Fruit fly (Drosophila melanogaster) whole organism, wandering third instar larva: ENCODE results near the gene tacc.

Experiments used
- Abd-B ChIP-seq: fragments of >200 bp; optimal IDR thresholded peaks from 2 replicates; lab custom pipeline; 2017; ENCODE audit warnings: missing biosample characterization, missing genetic modification characterization
- CG32264 ChIP-seq: fragments of 200-800 bp; sonication (Bioruptor generic); optimal IDR thresholded peaks from 2 replicates; lab custom pipeline; 2016; ENCODE audit warnings: missing biosample characterization, missing genetic modification characterization
- CG9705 ChIP-seq: fragments of 200-800 bp; sonication (Bioruptor generic); optimal IDR thresholded peaks from 2 replicates; lab custom pipeline; 2018; ENCODE audit warnings: missing biosample characterization, mild to moderate bottlenecking, missing genetic modification characterization
- CrebA ChIP-seq: fragments of 200-800 bp; sonication (Bioruptor generic); optimal IDR thresholded peaks from 2 replicates; lab custom pipeline; 2016; ENCODE audit warnings: missing biosample characterization, mild to moderate bottlenecking, missing genetic modification characterization, borderline replicate concordance
- Dfd ChIP-seq: fragments of >200 bp; optimal IDR thresholded peaks from 2 replicates; lab custom pipeline; 2017; ENCODE audit warnings: missing biosample characterization, missing genetic modification characterization
- Dif ChIP-seq: fragments of 200-275, 200-300 bp; sonication (Bioruptor generic); optimal IDR thresholded peaks from 2 replicates; lab custom pipeline; 2018; ENCODE audit warnings: missing biosample characterization, missing genetic modification characterization; ENCODE audit not compliant: partially characterized antibody
- GATAd ChIP-seq: sonication (Bioruptor generic); optimal IDR thresholded peaks from 2 replicates; lab custom pipeline; 2016; ENCODE audit warnings: missing biosample characterization, missing genetic modification characterization
- HLH106 ChIP-seq: fragments of 200-800 bp; optimal IDR thresholded peaks from 3 replicates; lab custom pipeline; 2019; ENCODE audit warnings: missing biosample characterization, mild to moderate bottlenecking, missing genetic modification characterization, moderate library complexity
- Hnf4 ChIP-seq: fragments of 200-800 bp; sonication (Bioruptor generic); optimal IDR thresholded peaks from 2 replicates; lab custom pipeline; 2016; ENCODE audit warnings: missing biosample characterization, mild to moderate bottlenecking, missing genetic modification characterization
- Hr78 ChIP-seq: fragments of >200 bp; optimal IDR thresholded peaks from 2 replicates; lab custom pipeline; 2017; ENCODE audit warnings: missing biosample characterization, missing genetic modification characterization
- Hr83 ChIP-seq: fragments of 200-300 bp; sonication (Bioruptor generic); optimal IDR thresholded peaks from 2 replicates; lab custom pipeline; 2016; ENCODE audit warnings: missing biosample characterization, mild to moderate bottlenecking, missing genetic modification characterization, moderate library complexity; ENCODE audit not compliant: poor library complexity, severe bottlenecking
- Jra ChIP-seq: sonication (Bioruptor generic); optimal IDR thresholded peaks from 2 replicates; lab custom pipeline; 2016; ENCODE audit warnings: missing biosample characterization, missing genetic modification characterization
- Mio ChIP-seq: sonication (Bioruptor generic); optimal IDR thresholded peaks from 2 replicates; lab custom pipeline; 2016; ENCODE audit warnings: missing biosample characterization, missing genetic modification characterization
- Myc ChIP-seq: fragments of >200 bp; optimal IDR thresholded peaks from 2 replicates; lab custom pipeline; 2017
- N ChIP-seq: fragments of >200 bp; optimal IDR thresholded peaks from 2 replicates; lab custom pipeline; 2018; ENCODE audit warnings: missing biosample characterization, missing external identifiers, missing genetic modification characterization
- OdsH ChIP-seq: fragments of 200-800 bp; sonication (Bioruptor generic); optimal IDR thresholded peaks from 2 replicates; lab custom pipeline; 2016; ENCODE audit warnings: missing biosample characterization, mild to moderate bottlenecking, missing genetic modification characterization
- Rel ChIP-seq, 2 experiments: fragments of 200-800 bp; sonication (Bioruptor generic) in 1 of 2; optimal IDR thresholded peaks; 2 replicates in 1 of 2; 3 replicates in 1 of 2; lab custom pipeline; 2016 to 2019; ENCODE audit warnings: mild to moderate bottlenecking in 2 of 2, missing biosample characterization in 2 of 2, missing genetic modification characterization in 2 of 2, moderate library complexity in 1 of 2
- Sp1 ChIP-seq: fragments of 200-800 bp; sonication (Bioruptor generic); optimal IDR thresholded peaks from 3 replicates; lab custom pipeline; 2019; ENCODE audit warnings: missing biosample characterization, mild to moderate bottlenecking, missing genetic modification characterization, moderate library complexity
- Vsx2 ChIP-seq: fragments of 200-300, 225-300 bp; sonication (Bioruptor generic); optimal IDR thresholded peaks from 2 replicates; lab custom pipeline; 2018; ENCODE audit warnings: missing biosample characterization, missing genetic modification characterization; ENCODE audit not compliant: partially characterized antibody
- br ChIP-seq: fragments of 200-800 bp; sonication (Bioruptor generic); optimal IDR thresholded peaks from 2 replicates; lab custom pipeline; 2016; ENCODE audit warnings: missing biosample characterization, missing genetic modification characterization
- brk ChIP-seq: fragments of 200-800 bp; sonication (Bioruptor generic); optimal IDR thresholded peaks from 2 replicates; lab custom pipeline; 2016; ENCODE audit warnings: missing biosample characterization, mild to moderate bottlenecking, missing genetic modification characterization
- dl ChIP-seq, 2 experiments: fragments of 175-275, 200-275 bp in 1 of 2; fragments of 200-275 bp in 1 of 2; sonication (Bioruptor generic); optimal IDR thresholded peaks; lab custom pipeline; 2018; ENCODE audit warnings: mild to moderate bottlenecking in 2 of 2, missing biosample characterization in 2 of 2, missing genetic modification characterization in 2 of 2, moderate library complexity in 2 of 2; ENCODE audit not compliant: partially characterized antibody in 2 of 2, insufficient read depth in 1 of 2
- dmrt93B ChIP-seq: fragments of 200-800 bp; sonication (Bioruptor generic); optimal IDR thresholded peaks from 2 replicates; lab custom pipeline; 2018; ENCODE audit warnings: missing biosample characterization, mild to moderate bottlenecking, missing genetic modification characterization
- dsf ChIP-seq: sonication (Bioruptor generic); optimal IDR thresholded peaks from 2 replicates; lab custom pipeline; 2016; ENCODE audit warnings: missing biosample characterization, missing genetic modification characterization, borderline replicate concordance
- ey ChIP-seq: fragments of 200-800 bp; sonication (Bioruptor generic); optimal IDR thresholded peaks from 2 replicates; lab custom pipeline; 2016; ENCODE audit warnings: missing biosample characterization, missing genetic modification characterization
- foxo ChIP-seq, 2 experiments: fragments of 200-800 bp; sonication (Bioruptor generic); optimal IDR thresholded peaks; 2 replicates in 1 of 2; 3 replicates in 1 of 2; lab custom pipeline; 2016 to 2017; ENCODE audit warnings: missing biosample characterization in 2 of 2, missing genetic modification characterization in 2 of 2
- fru ChIP-seq: fragments of 200-800 bp; sonication (Bioruptor generic); optimal IDR thresholded peaks from 3 replicates; lab custom pipeline; 2016; ENCODE audit warnings: missing biosample characterization, mild to moderate bottlenecking, missing genetic modification characterization
- h ChIP-seq: fragments of 200-800 bp; sonication (Bioruptor generic); optimal IDR thresholded peaks from 3 replicates; lab custom pipeline; 2016; ENCODE audit warnings: missing biosample characterization, mild to moderate bottlenecking, missing genetic modification characterization
- jim ChIP-seq: fragments of 175-275, 200-325 bp; sonication (Bioruptor generic); optimal IDR thresholded peaks from 2 replicates; lab custom pipeline; 2016; ENCODE audit warnings: missing biosample characterization, mild to moderate bottlenecking, missing genetic modification characterization
- lola ChIP-seq: fragments of >200 bp; optimal IDR thresholded peaks from 2 replicates; lab custom pipeline; 2017; ENCODE audit warnings: missing biosample characterization, missing genetic modification characterization
- pan ChIP-seq: fragments of >200 bp; optimal IDR thresholded peaks from 2 replicates; lab custom pipeline; 2017
- psq ChIP-seq: fragments of 200-800 bp; sonication (Bioruptor generic); optimal IDR thresholded peaks from 3 replicates; lab custom pipeline; 2017; ENCODE audit warnings: missing biosample characterization, mild to moderate bottlenecking, missing genetic modification characterization, moderate library complexity
- rgr ChIP-seq: fragments of 200-800 bp; sonication (Bioruptor generic); optimal IDR thresholded peaks from 3 replicates; lab custom pipeline; 2016; ENCODE audit warnings: missing biosample characterization, mild to moderate bottlenecking, missing genetic modification characterization
- sage ChIP-seq: fragments of 200-800 bp; sonication (Bioruptor generic); optimal IDR thresholded peaks from 2 replicates; lab custom pipeline; 2016; ENCODE audit warnings: missing biosample characterization, mild to moderate bottlenecking, missing genetic modification characterization
- sv ChIP-seq: fragments of 200-800 bp; sonication (Bioruptor generic); optimal IDR thresholded peaks from 3 replicates; lab custom pipeline; 2016; ENCODE audit warnings: missing biosample characterization, missing genetic modification characterization
- tai ChIP-seq: sonication (Bioruptor generic); optimal IDR thresholded peaks from 2 replicates; lab custom pipeline; 2016; ENCODE audit warnings: missing biosample characterization, missing genetic modification characterization
- usp ChIP-seq: fragments of >200 bp; optimal IDR thresholded peaks from 2 replicates; lab custom pipeline; 2017; ENCODE audit warnings: missing biosample characterization, missing genetic modification characterization
- woc ChIP-seq: sonication (Bioruptor generic); optimal IDR thresholded peaks from 2 replicates; lab custom pipeline; 2016; ENCODE audit warnings: missing biosample characterization, mild to moderate bottlenecking, missing genetic modification characterization

tacc gene

dm6 chr3R:4745544-4745943 is 3.3 kb downstream of the tacc start:
- TF ChIP-seq ey (GFP tag; lab: Kevin White, UChicago) (no peak), Dfd (GFP tag; lab: Kevin White, UChicago) (peak; percentile 80), brk (GFP tag; lab: Kevin White, UChicago) (no peak), CG32264 (GFP tag; lab: Kevin White, UChicago) (no peak), Vsx2 (GFP tag; lab: Kevin White, UChicago) (no peak), Mio (GFP tag; lab: Kevin White, UChicago) (no peak), Rel (GFP tag; optimal IDR thresholded peaks at IDR 0.05; lab: Kevin White, UChicago) (no peak), Rel (tag; optimal IDR thresholded peaks at IDR 0.05; lab: Kevin White, UChicago) (no peak)

- TF ChIP-seq Sp1 (peak; percentile 13), dl (GFP tag; optimal IDR thresholded peaks at IDR 0.05; lab: Kevin White, UChicago; ENCODE audit: insufficient read depth in 1 of 2, partially characterized antibody in 2 of 2) (peak; percentile 36 to 44), Dif (GFP tag; lab: Kevin White, UChicago) (peak; percentile 60), sage (GFP tag; lab: Kevin White, UChicago) (peak; percentile 54), woc (GFP tag; lab: Kevin White, UChicago) (no peak), CG32264 (GFP tag; lab: Kevin White, UChicago) (no peak)
- TF ChIP-seq, all 38 proteins: peak for 4
These were observed 8.0 kb downstream of the tacc start for dm6 chr3R:4740592-4741500.

dm6 chr3R:4739492-4740431 is 9.1 kb downstream of the tacc start:
- no peak for TF ChIP-seq usp (GFP tag; lab: Kevin White, UChicago)
- no peak for TF ChIP-seq CG32264 (GFP tag; lab: Kevin White, UChicago)
- peak; percentile 94 for TF ChIP-seq Dif (GFP tag; lab: Kevin White, UChicago)
- peak; percentile 71 for TF ChIP-seq HLH106 (tag; lab: Kevin White, UChicago)
- TF ChIP-seq Myc (lab: Kevin White, UChicago): no peak
- no peak for TF ChIP-seq GATAd (GFP tag; lab: Kevin White, UChicago)
- TF ChIP-seq Hr78 (GFP tag; lab: Kevin White, UChicago): no peak
- peak; percentile 53 for TF ChIP-seq Hnf4
- peak; percentile 51 for TF ChIP-seq CG9705 (GFP tag; lab: Kevin White, UChicago)
- peak; percentile 1 for TF ChIP-seq sage (GFP tag; lab: Kevin White, UChicago)
- TF ChIP-seq Rel (GFP tag; optimal IDR thresholded peaks at IDR 0.05; lab: Kevin White, UChicago): no peak
- peak; percentile 16 for TF ChIP-seq Rel (tag; optimal IDR thresholded peaks at IDR 0.05; lab: Kevin White, UChicago)
- TF ChIP-seq Jra (GFP tag; lab: Kevin White, UChicago): peak; percentile 38
- TF ChIP-seq N (GFP tag; lab: Kevin White, UChicago): no peak
- TF ChIP-seq foxo (GFP tag; optimal IDR thresholded peaks at IDR 0.05; lab: Kevin White, UChicago): peak in 1 of 2 experiments; percentile 84
- peak; percentile 84 for TF ChIP-seq ey (GFP tag; lab: Kevin White, UChicago)
- no peak for TF ChIP-seq Abd-B (GFP tag; lab: Kevin White, UChicago)
- TF ChIP-seq dsf (GFP tag; lab: Kevin White, UChicago): no peak
- TF ChIP-seq pan: no peak
- TF ChIP-seq rgr (GFP tag; lab: Kevin White, UChicago): peak; percentile 72
- TF ChIP-seq psq: peak; percentile 77
- TF ChIP-seq h (GFP tag; lab: Kevin White, UChicago): peak; percentile 78
- peak; percentile 88 for TF ChIP-seq sv (GFP tag; lab: Kevin White, UChicago)
- TF ChIP-seq jim (GFP tag; lab: Kevin White, UChicago): peak; percentile 85
- TF ChIP-seq Dfd (GFP tag; lab: Kevin White, UChicago): no peak
- peak; percentile 93 for TF ChIP-seq CrebA (GFP tag; lab: Kevin White, UChicago)
- peak; percentile 75 to 94 for TF ChIP-seq dl (GFP tag; optimal IDR thresholded peaks at IDR 0.05; lab: Kevin White, UChicago; ENCODE audit: insufficient read depth in 1 of 2, partially characterized antibody in 2 of 2)
- no peak for TF ChIP-seq lola (GFP tag; lab: Kevin White, UChicago)
- TF ChIP-seq brk (GFP tag; lab: Kevin White, UChicago): no peak
- peak; percentile 66 for TF ChIP-seq Sp1
- peak; percentile 70 for TF ChIP-seq dmrt93B (GFP tag; lab: Kevin White, UChicago)
- peak; percentile 84 for TF ChIP-seq Vsx2 (GFP tag; lab: Kevin White, UChicago)
- peak; percentile 87 for TF ChIP-seq woc (GFP tag; lab: Kevin White, UChicago)
- TF ChIP-seq Hr83 (GFP tag; lab: Kevin White, UChicago): peak; percentile 94
- peak; percentile 72 for TF ChIP-seq OdsH (GFP tag; lab: Kevin White, UChicago)
- no peak for TF ChIP-seq Mio (GFP tag; lab: Kevin White, UChicago)
- peak; percentile 82 for TF ChIP-seq fru (GFP tag; lab: Kevin White, UChicago)
- TF ChIP-seq tai (GFP tag; lab: Kevin White, UChicago): peak; percentile 73
- TF ChIP-seq br (GFP tag; lab: Kevin White, UChicago): peak; percentile 81
